Worm (Caenorhabditis elegans) whole organism, midembryonic: ENCODE results near the gene C17B7.3.

Source experiments
- T22C8.4 ChIP-seq: fragments of 200-800 bp; sonication (Bioruptor generic); IDR thresholded peaks from 2 replicates; pipeline ENCODE4 v1.3.6; 2022; ENCODE audit warnings: missing genetic modification characterization, missing compliant biosample characterization
- cog-1 ChIP-seq: sonication (generic microtip); optimal IDR thresholded peaks from 2 replicates; lab custom pipeline; 2016; ENCODE audit warnings: missing genetic modification characterization, missing compliant biosample characterization
- flt-1 ChIP-seq: fragments of 200-800 bp; sonication (Bioruptor generic); IDR thresholded peaks from 2 replicates; pipeline ENCODE4 v1.3.6; 2022; ENCODE audit warnings: missing genetic modification characterization, missing compliant biosample characterization
- klf-2 ChIP-seq: fragments of 200-800 bp; sonication (Bioruptor generic); conservative IDR thresholded peaks from 2 replicates; pipeline ENCODE4 v1.3.6; 2022; ENCODE audit warnings: missing genetic modification reagents, missing genetic modification characterization, missing compliant biosample characterization
- med-1 ChIP-seq: sonication (generic microtip); optimal IDR thresholded peaks from 2 replicates; lab custom pipeline; 2017; ENCODE audit warnings: missing genetic modification characterization, mild to moderate bottlenecking, missing compliant biosample characterization, antibody characterized with exemption, missing genetic modification reagents; ENCODE audit not compliant: insufficient read depth
- ref-1 ChIP-seq: fragments of 200-800 bp; sonication (Bioruptor generic); conservative IDR thresholded peaks from 2 replicates; pipeline ENCODE4 v1.3.6; 2022; ENCODE audit warnings: missing genetic modification reagents, missing genetic modification characterization, missing compliant biosample characterization
- tab-1 ChIP-seq: fragments of 200-800 bp; sonication (Bioruptor generic); IDR thresholded peaks from 2 replicates; pipeline ENCODE4 v1.3.6; 2022; ENCODE audit warnings: missing genetic modification characterization, missing compliant biosample characterization
- ztf-23 ChIP-seq: fragments of 200-800 bp; sonication (Bioruptor generic); IDR thresholded peaks from 2 replicates; pipeline ENCODE4 v1.3.6; 2022; ENCODE audit warnings: missing genetic modification reagents, missing genetic modification characterization, missing compliant biosample characterization
- ztf-29 ChIP-seq: fragments of 200-800 bp; sonication (Bioruptor generic); IDR thresholded peaks from 2 replicates; pipeline ENCODE4 v1.3.6; 2022; ENCODE audit warnings: missing genetic modification reagents, missing genetic modification characterization, missing compliant biosample characterization

DNA sequence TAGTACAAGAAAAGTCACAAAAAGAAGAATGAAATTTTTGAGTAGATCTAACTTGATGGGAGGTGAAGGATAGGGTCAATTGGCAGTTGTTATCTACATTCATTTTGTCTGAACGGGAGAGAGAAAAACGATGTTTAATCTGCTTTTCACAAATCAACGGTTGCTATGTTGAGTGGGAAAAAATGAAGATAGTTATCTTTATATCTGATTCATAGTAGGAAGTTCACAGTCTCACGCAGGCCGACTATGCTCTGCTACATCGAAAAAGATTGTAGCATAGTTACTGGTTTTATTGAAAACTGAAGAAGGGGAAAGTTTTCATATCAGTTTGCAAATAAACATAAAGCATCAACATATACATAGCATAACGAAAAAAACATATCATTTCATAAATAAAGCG lies 12.9 kb downstream of the C17B7.3 start:
- no peak for TF ChIP-seq klf-2 (GFP tag; lab: Robert Waterston, UW)
- TF ChIP-seq med-1 (GFP tag; lab: Kevin White, UChicago), result no peak
- TF ChIP-seq ref-1, result no peak
- no peak for TF ChIP-seq T22C8.4 (GFP tag; lab: Robert Waterston, UW)
- no peak for TF ChIP-seq ztf-29 (GFP tag; lab: Robert Waterston, UW)
- TF ChIP-seq tab-1, result no peak
- TF ChIP-seq ztf-23, result no peak
- no peak for TF ChIP-seq flt-1
- TF ChIP-seq cog-1 (tag; lab: Kevin White, UChicago), result no peak
